Fruit fly (Drosophila melanogaster) whole organism, embryonic: Measurements from ENCODE around the gene CG14232.
A peak's percentile ranks its signal among the peaks of the same experiment; 100 is the strongest.

Experiments
- Ada2b ChIP-seq: fragments of 200-800 bp; sonication (Bioruptor generic); IDR thresholded peaks from 2 replicates; pipeline ENCODE4 v1.3.6; 2022; ENCODE audit warnings: missing biosample characterization, missing genetic modification characterization
- Asciz ChIP-seq: fragments of 200-800 bp; sonication (Bioruptor generic); optimal IDR thresholded peaks from 2 replicates; lab custom pipeline; 2017; ENCODE audit warnings: missing biosample characterization, mild to moderate bottlenecking, missing genetic modification characterization, missing genetic modification reagents
- Bgb ChIP-seq: fragments of 200-800 bp; sonication (Bioruptor generic); IDR thresholded peaks from 2 replicates; pipeline ENCODE4 v1.3.6; 2022; ENCODE audit warnings: missing biosample characterization, missing genetic modification characterization; ENCODE audit not compliant: partially characterized antibody
- CG10431 ChIP-seq: fragments of 200-800 bp; sonication (Bioruptor generic); optimal IDR thresholded peaks from 3 replicates; lab custom pipeline; 2018; ENCODE audit warnings: missing biosample characterization, mild to moderate bottlenecking, missing genetic modification characterization
- CG10959 ChIP-seq: fragments of 200-800 bp; sonication (Bioruptor generic); IDR thresholded peaks from 2 replicates; pipeline ENCODE4 v1.3.6; 2022; ENCODE audit warnings: missing biosample characterization, missing genetic modification characterization
- CG11504 ChIP-seq: fragments of 200-800 bp; sonication (Bioruptor generic); optimal IDR thresholded peaks from 3 replicates; lab custom pipeline; 2019; ENCODE audit warnings: missing biosample characterization, mild to moderate bottlenecking, missing genetic modification characterization, moderate library complexity
- CG12071 ChIP-seq: fragments of 200-800 bp; sonication (Bioruptor generic); optimal IDR thresholded peaks from 3 replicates; lab custom pipeline; 2018; ENCODE audit warnings: missing biosample characterization, mild to moderate bottlenecking, missing genetic modification characterization
- CG12299 ChIP-seq: fragments of 200-800 bp; sonication (Bioruptor generic); optimal IDR thresholded peaks from 2 replicates; lab custom pipeline; 2018; ENCODE audit warnings: missing biosample characterization, mild to moderate bottlenecking, missing genetic modification characterization
- CG13894 ChIP-seq: fragments of 200-800 bp; sonication (Bioruptor generic); optimal IDR thresholded peaks from 3 replicates; lab custom pipeline; 2018; ENCODE audit warnings: missing biosample characterization, mild to moderate bottlenecking, missing genetic modification characterization, moderate library complexity
- CG14860 ChIP-seq: fragments of 200-800 bp; sonication (Bioruptor generic); IDR thresholded peaks from 3 replicates; pipeline ENCODE4 v1.3.6; 2022; ENCODE audit warnings: missing biosample characterization, missing genetic modification characterization; ENCODE audit not compliant: partially characterized antibody
- CG17359 ChIP-seq: fragments of 200-800 bp; sonication (Bioruptor generic); optimal IDR thresholded peaks from 3 replicates; lab custom pipeline; 2018; ENCODE audit warnings: missing biosample characterization, mild to moderate bottlenecking, missing genetic modification characterization, moderate library complexity
- CG17385 ChIP-seq: fragments of 200-800 bp; sonication (Bioruptor generic); optimal IDR thresholded peaks from 3 replicates; lab custom pipeline; 2018; ENCODE audit warnings: missing biosample characterization, mild to moderate bottlenecking, missing genetic modification characterization
- CG2120 ChIP-seq: fragments of 200-800 bp; sonication (Bioruptor generic); optimal IDR thresholded peaks from 3 replicates; lab custom pipeline; 2016; ENCODE audit warnings: missing biosample characterization, missing genetic modification characterization
- CG30403 ChIP-seq: fragments of 200-800 bp; sonication (Bioruptor generic); optimal IDR thresholded peaks from 3 replicates; lab custom pipeline; 2016; ENCODE audit warnings: missing biosample characterization, missing genetic modification characterization
- CG32532 ChIP-seq: fragments of 200-800 bp; sonication (Bioruptor generic); IDR thresholded peaks from 2 replicates; pipeline ENCODE4 v1.3.6; 2022; ENCODE audit warnings: missing biosample characterization, missing genetic modification characterization
- CG32767 ChIP-seq: fragments of 200-800 bp; sonication (Bioruptor generic); IDR thresholded peaks from 2 replicates; pipeline ENCODE4 v1.3.6; 2022; ENCODE audit warnings: missing biosample characterization, missing genetic modification characterization
- CG33213 ChIP-seq: fragments of 200-800 bp; sonication (Bioruptor generic); optimal IDR thresholded peaks from 3 replicates; lab custom pipeline; 2016; ENCODE audit warnings: missing biosample characterization, missing genetic modification characterization
- CG34224 ChIP-seq: fragments of 200-800 bp; sonication (Bioruptor generic); IDR thresholded peaks from 3 replicates; pipeline ENCODE4 v1.3.6; 2022; ENCODE audit warnings: missing biosample characterization, missing genetic modification characterization; ENCODE audit not compliant: partially characterized antibody
- CG5180 ChIP-seq: fragments of 200-800 bp; sonication (Bioruptor generic); optimal IDR thresholded peaks from 3 replicates; lab custom pipeline; 2017; ENCODE audit warnings: missing biosample characterization, missing genetic modification characterization, mild to moderate bottlenecking, moderate library complexity, missing genetic modification reagents
- CG8924 ChIP-seq: fragments of 200-800 bp; optimal IDR thresholded peaks from 3 replicates; lab custom pipeline; 2019; ENCODE audit warnings: missing biosample characterization, mild to moderate bottlenecking, missing genetic modification characterization, moderate library complexity
- Fer2 ChIP-seq: fragments of 200-800 bp; sonication (Bioruptor generic); optimal IDR thresholded peaks from 2 replicates; lab custom pipeline; 2018; ENCODE audit warnings: missing biosample characterization, mild to moderate bottlenecking, missing genetic modification characterization, moderate library complexity
- HLHmδ ChIP-seq: fragments of 200-800 bp; sonication (Bioruptor generic); optimal IDR thresholded peaks from 2 replicates; lab custom pipeline; 2018; ENCODE audit warnings: missing biosample characterization, mild to moderate bottlenecking, missing genetic modification characterization, moderate library complexity
- Hand ChIP-seq: fragments of 200-800 bp; sonication (Bioruptor generic); optimal IDR thresholded peaks from 2 replicates; lab custom pipeline; 2017; ENCODE audit warnings: mild to moderate bottlenecking, missing biosample characterization, missing genetic modification reagents, missing genetic modification characterization
- Hmr ChIP-seq: fragments of 200-800 bp; sonication (Bioruptor generic); optimal IDR thresholded peaks from 3 replicates; lab custom pipeline; 2017; ENCODE audit warnings: mild to moderate bottlenecking, missing biosample characterization, missing genetic modification reagents, missing genetic modification characterization
- Hr78 ChIP-seq, 2 experiments: fragments of 200-800 bp in 1 of 2; fragments of >200 bp in 1 of 2; sonication (Bioruptor generic) in 1 of 2; optimal IDR thresholded peaks; 2 replicates each; lab custom pipeline; 2017 to 2019; ENCODE audit warnings: missing biosample characterization in 2 of 2, missing genetic modification characterization in 2 of 2, mild to moderate bottlenecking in 1 of 2, moderate library complexity in 1 of 2
- Nf-YA ChIP-seq: fragments of 200-800 bp; sonication (Bioruptor generic); IDR thresholded peaks from 2 replicates; pipeline ENCODE4 v1.3.6; 2022; ENCODE audit warnings: missing biosample characterization, missing genetic modification characterization
- Ravus ChIP-seq: fragments of 200-800 bp; sonication (Bioruptor generic); IDR thresholded peaks from 2 replicates; pipeline ENCODE4 v1.3.6; 2022; ENCODE audit warnings: missing biosample characterization, missing genetic modification characterization
- Sox102F ChIP-seq: fragments of 200-800 bp; sonication (Bioruptor generic); optimal IDR thresholded peaks from 2 replicates; lab custom pipeline; 2018; ENCODE audit warnings: missing biosample characterization, mild to moderate bottlenecking, missing genetic modification characterization, moderate library complexity
- Spps ChIP-seq: fragments of 200-800 bp; sonication (Bioruptor generic); optimal IDR thresholded peaks from 2 replicates; lab custom pipeline; 2018; ENCODE audit warnings: missing biosample characterization, mild to moderate bottlenecking, missing genetic modification characterization
- Sry-δ ChIP-seq: fragments of 200-800 bp; sonication (Bioruptor generic); optimal IDR thresholded peaks from 2 replicates; lab custom pipeline; 2016; ENCODE audit warnings: missing biosample characterization, missing genetic modification characterization
- Taf1 ChIP-seq: fragments of 200-800 bp; sonication (Bioruptor generic); IDR thresholded peaks from 2 replicates; pipeline ENCODE4 v1.3.6; 2022; ENCODE audit warnings: missing biosample characterization, missing genetic modification characterization
- Vsx1 ChIP-seq: fragments of 200-800 bp; sonication (Bioruptor generic); optimal IDR thresholded peaks from 2 replicates; lab custom pipeline; 2017; ENCODE audit warnings: missing biosample characterization, mild to moderate bottlenecking, missing genetic modification characterization, missing genetic modification reagents
- ato ChIP-seq: fragments of 200-800 bp; sonication (Bioruptor generic); IDR thresholded peaks from 2 replicates; pipeline ENCODE4 v1.3.6; 2022; ENCODE audit warnings: missing biosample characterization, missing genetic modification characterization; ENCODE audit not compliant: partially characterized antibody
- cad ChIP-seq: fragments of >200 bp; optimal IDR thresholded peaks from 2 replicates; lab custom pipeline; 2017; ENCODE audit warnings: missing biosample characterization, missing genetic modification characterization
- chif ChIP-seq, 2 experiments: fragments of 200-800 bp; sonication (Bioruptor generic); optimal IDR thresholded peaks; 3 replicates each; lab custom pipeline; 2016; ENCODE audit warnings: missing biosample characterization in 2 of 2, missing genetic modification characterization in 2 of 2
- ems ChIP-seq: fragments of 200-800 bp; sonication (Bioruptor generic); optimal IDR thresholded peaks from 3 replicates; lab custom pipeline; 2016; ENCODE audit warnings: missing biosample characterization, missing genetic modification characterization
- gce ChIP-seq: fragments of 200-800 bp; sonication (Bioruptor generic); IDR thresholded peaks from 3 replicates; pipeline ENCODE4 v1.3.6; 2022; ENCODE audit warnings: missing biosample characterization, missing genetic modification characterization
- gsb-n ChIP-seq: fragments of 200-800 bp; sonication (Bioruptor generic); optimal IDR thresholded peaks from 3 replicates; lab custom pipeline; 2018; ENCODE audit warnings: missing biosample characterization, mild to moderate bottlenecking, missing genetic modification characterization
- hb ChIP-seq: fragments of 200-800 bp; sonication (Bioruptor generic); IDR thresholded peaks from 3 replicates; pipeline ENCODE4 v1.3.6; 2022; ENCODE audit warnings: missing biosample characterization, missing genetic modification characterization; ENCODE audit not compliant: partially characterized antibody
- hbn ChIP-seq: fragments of 200-800 bp; sonication (Bioruptor generic); IDR thresholded peaks from 2 replicates; pipeline ENCODE4 v1.3.6; 2022; ENCODE audit warnings: missing biosample characterization, missing genetic modification characterization; ENCODE audit not compliant: partially characterized antibody
- jigr1 ChIP-seq: fragments of 200-800 bp; sonication (Bioruptor generic); IDR thresholded peaks from 3 replicates; pipeline ENCODE4 v1.3.6; 2022; ENCODE audit warnings: missing biosample characterization, missing genetic modification characterization
- maf-S ChIP-seq: fragments of 200-800 bp; sonication (Bioruptor generic); optimal IDR thresholded peaks from 2 replicates; lab custom pipeline; 2016; ENCODE audit warnings: missing biosample characterization, missing genetic modification characterization
- nerfin-1 ChIP-seq: fragments of 200-800 bp; sonication (Bioruptor generic); optimal IDR thresholded peaks from 3 replicates; lab custom pipeline; 2019; ENCODE audit warnings: missing biosample characterization, mild to moderate bottlenecking, missing genetic modification characterization, moderate library complexity
- oc ChIP-seq: fragments of 200-800 bp; sonication (Bioruptor generic); optimal IDR thresholded peaks from 2 replicates; lab custom pipeline; 2018; ENCODE audit warnings: missing biosample characterization, mild to moderate bottlenecking, missing genetic modification characterization, moderate library complexity
- ranshi ChIP-seq: fragments of 200-800 bp; sonication (Bioruptor generic); IDR thresholded peaks from 2 replicates; pipeline ENCODE4 v1.3.6; 2022; ENCODE audit warnings: missing biosample characterization, missing genetic modification characterization
- repo ChIP-seq: fragments of 200-800 bp; sonication (Bioruptor generic); optimal IDR thresholded peaks from 2 replicates; lab custom pipeline; 2016; ENCODE audit warnings: missing biosample characterization, missing genetic modification characterization
- stwl ChIP-seq: fragments of 200-800 bp; sonication (Bioruptor generic); optimal IDR thresholded peaks from 3 replicates; lab custom pipeline; 2018; ENCODE audit warnings: missing biosample characterization, mild to moderate bottlenecking, missing genetic modification characterization, moderate library complexity
- wdn ChIP-seq: fragments of 200-800 bp; sonication (Bioruptor generic); IDR thresholded peaks from 2 replicates; pipeline ENCODE4 v1.3.6; 2022; ENCODE audit warnings: missing biosample characterization, missing genetic modification characterization

Gene CG14232

dm6 chrX:19694792-19695558, 9.1 kb downstream of the CG14232 start, which contains the start of gene CG14229 (continued):
- TF ChIP-seq CG12071 (GFP tag; lab: Kevin White, UChicago), result no peak
- no peak for TF ChIP-seq CG32767 (GFP tag; lab: Robert Waterston, UW)
- TF ChIP-seq CG8924, result no peak
- peak; percentile 23 for TF ChIP-seq CG11504 (tag; lab: Kevin White, UChicago)
- no peak for TF ChIP-seq CG14860
- peak; percentile 23 for TF ChIP-seq CG30403 (GFP tag; lab: Kevin White, UChicago)
- TF ChIP-seq cad, result no peak
- TF ChIP-seq Nf-YA (GFP tag; lab: Robert Waterston, UW), result no peak
- TF ChIP-seq wdn (GFP tag; lab: Robert Waterston, UW), result no peak
- no peak for TF ChIP-seq CG10959
- TF ChIP-seq Taf1, result no peak
- TF ChIP-seq repo (GFP tag; lab: Kevin White, UChicago), result no peak
- 0 out of 2 replicates have a peak, but pooled peaks have one; percentile 24 for TF ChIP-seq ranshi (GFP tag; lab: Robert Waterston, UW)
- TF ChIP-seq CG5180 (GFP tag; lab: Kevin White, UChicago), result no peak
- 0 out of 3 replicates have a peak, but pooled peaks have one; percentile 23 for TF ChIP-seq gce (GFP tag; lab: Robert Waterston, UW)
- TF ChIP-seq hbn (GFP tag; lab: Robert Waterston, UW), result no peak
- no peak for TF ChIP-seq Spps (tag; lab: Kevin White, UChicago)
- no peak for TF ChIP-seq jigr1 (GFP tag; lab: Robert Waterston, UW)
- TF ChIP-seq Ada2b, result peak; percentile 42; the same call in 1 of the 2 replicates
- TF ChIP-seq CG10431, result no peak
- TF ChIP-seq maf-S (GFP tag; lab: Kevin White, UChicago), result no peak
- no peak for TF ChIP-seq ato (GFP tag; lab: Robert Waterston, UW)
- no peak for TF ChIP-seq Hand (GFP tag; lab: Kevin White, UChicago)
- TF ChIP-seq CG12299 (tag; lab: Kevin White, UChicago), result no peak
- TF ChIP-seq Sox102F (GFP tag; lab: Kevin White, UChicago), result peak; percentile 10
- TF ChIP-seq HLHmδ (GFP tag; lab: Kevin White, UChicago), result no peak
- TF ChIP-seq hb, result no peak
- peak; percentile 39; the same call in 1 of the 2 replicates for TF ChIP-seq CG32532
- no peak for TF ChIP-seq Fer2
- TF ChIP-seq Hr78 (GFP tag; optimal IDR thresholded peaks at IDR 0.05; lab: Kevin White, UChicago), result no peak
- TF ChIP-seq Bgb (GFP tag; lab: Robert Waterston, UW), result no peak
- TF ChIP-seq CG13894 (tag; lab: Kevin White, UChicago), result no peak
- no peak for TF ChIP-seq CG17385 (GFP tag; lab: Kevin White, UChicago)
- no peak for TF ChIP-seq chif (GFP tag; optimal IDR thresholded peaks at IDR 0.05; lab: Kevin White, UChicago)
- TF ChIP-seq Ravus (GFP tag; lab: Robert Waterston, UW), result no peak
- TF ChIP-seq CG17359 (tag; lab: Kevin White, UChicago), result peak; percentile 32
- no peak for TF ChIP-seq Asciz
- TF ChIP-seq nerfin-1, result no peak
- TF ChIP-seq Sry-δ (GFP tag; lab: Kevin White, UChicago), result peak; percentile 3
- no peak for TF ChIP-seq CG33213 (GFP tag; lab: Kevin White, UChicago)
- no peak for TF ChIP-seq Vsx1
- TF ChIP-seq Hmr (GFP tag; lab: Kevin White, UChicago), result no peak
- TF ChIP-seq stwl (tag; lab: Kevin White, UChicago), result peak; percentile 22
- TF ChIP-seq CG2120 (GFP tag; lab: Kevin White, UChicago), result peak; percentile 30
- no peak for TF ChIP-seq oc
- no peak for TF ChIP-seq gsb-n
- TF ChIP-seq ems (GFP tag; lab: Kevin White, UChicago), result no peak
- TF ChIP-seq CG34224 (GFP tag; lab: Robert Waterston, UW), result no peak
